Fruit fly (Drosophila melanogaster): Measurements from ENCODE around the gene CG14989.

dm6 chr3L:4108072-4108843 is 20.9 kb downstream of the CG14989 start, which contains the start of gene Ack:
- TF ChIP-seq CG8159 (tag; optimal IDR thresholded peaks at IDR 0.05) (no peak), CG32121 (GFP tag; IDR thresholded peaks at IDR 0.05) (peak; percentile 22; the same call in 1 of the 2 replicates), EcR (GFP tag; optimal IDR thresholded peaks at IDR 0.05) (no peak), Snoo (tag; optimal IDR thresholded peaks at IDR 0.05) (no peak), Ets98B (GFP tag; IDR thresholded peaks at IDR 0.05) (no peak), CG8301 (tag; optimal IDR thresholded peaks at IDR 0.05) (no peak), D1 (tag; optimal IDR thresholded peaks at IDR 0.05) (no peak)

Data from whole organism, pupa.